Worm (Caenorhabditis elegans): Measurements from ENCODE around the gene F49C12.3.
A peak's percentile ranks its signal among the peaks of the same experiment; 100 is the strongest.
"Not testable (repeated sequence)": the region's sequence is repeated elsewhere in the genome, so short reads cannot be mapped to it uniquely, and the experiment has no call there.

The F49C12.3 gene

DNA sequence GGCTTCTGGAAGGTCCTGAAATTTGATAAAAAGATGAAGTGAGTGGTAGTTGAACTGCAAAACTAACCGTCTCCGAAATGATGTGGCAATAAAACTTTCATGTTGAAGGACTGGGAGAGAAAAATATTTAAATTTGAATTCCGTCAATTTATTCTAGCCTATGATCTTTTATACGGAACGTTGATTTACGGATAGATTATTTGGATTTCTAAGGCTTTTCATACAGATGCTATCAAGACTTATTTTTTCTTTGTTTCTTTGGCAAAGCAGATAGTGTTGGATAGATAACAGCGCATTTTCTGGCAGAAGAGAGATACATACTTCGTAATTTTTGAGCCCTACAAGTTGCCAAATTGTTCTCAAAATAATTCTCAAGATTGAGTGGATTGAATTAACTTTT, 3.8 kb downstream of the F49C12.3 start, which contains the start of gene F49C12.4:
F49C12.4 (minus strand) TSS at position 101 of the 400 bp plus-strand sequence.
- no peak for TF ChIP-seq ceh-100 (GFP tag; IDR thresholded peaks at IDR 0.05)

DNA sequence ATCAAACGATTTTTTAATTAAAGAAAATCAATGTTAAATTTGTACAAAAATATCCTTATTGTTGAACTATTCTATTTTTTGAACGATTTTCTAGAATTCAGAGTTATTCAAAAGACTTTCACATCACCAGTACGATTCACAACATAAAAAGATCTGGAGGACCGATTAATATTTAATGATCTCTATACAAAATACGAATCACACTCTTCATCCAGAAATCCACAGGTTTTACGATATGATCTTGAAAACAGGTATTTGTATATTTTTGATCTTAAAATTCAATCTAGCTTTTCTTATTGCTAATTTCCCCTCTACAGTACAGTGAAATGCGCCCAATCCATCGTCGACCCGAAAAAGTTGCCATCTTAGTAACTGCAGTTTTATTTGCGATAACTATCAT, 4.4 kb downstream of the F49C12.3 start, which contains the start of gene F49C12.5:
F49C12.5 (plus strand) TSS at position 301 of the 400 bp plus-strand sequence.
- no peak for TF ChIP-seq zfh-2 (GFP tag; conservative IDR thresholded peaks at IDR 0.05)

DNA sequence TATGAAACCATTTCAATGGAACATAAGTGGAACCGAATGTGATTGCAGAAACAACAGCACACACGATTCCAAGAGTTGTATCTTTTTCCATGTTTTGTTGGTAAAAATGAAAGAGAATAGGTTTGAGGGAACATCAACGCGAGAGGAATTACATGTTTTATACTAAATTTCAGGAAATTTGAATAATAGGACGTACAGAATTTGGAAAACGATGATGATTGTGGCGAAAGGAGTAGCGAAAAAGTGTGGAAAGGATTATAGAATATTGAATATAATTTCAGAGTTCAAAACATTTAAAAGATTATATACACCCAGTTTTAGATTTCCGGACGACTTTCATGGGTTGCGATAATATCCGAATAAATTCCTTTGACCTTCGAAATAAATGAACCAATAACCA, 8.7 kb downstream of the F49C12.3 start, which contains the start of gene F49C12.6:
F49C12.6 (minus strand) TSS at position 101 of the 400 bp plus-strand sequence.
- TF ChIP-seq Y79H2A.3 (GFP tag; conservative IDR thresholded peaks at IDR 0.05): no peak
- TF ChIP-seq dox-1 (GFP tag; IDR thresholded peaks at IDR 0.05): no peak
- no peak for TF ChIP-seq T26A5.8 (tag; optimal IDR thresholded peaks at IDR 0.05)
- TF ChIP-seq ceh-58 (GFP tag; IDR thresholded peaks at IDR 0.05): no peak
- TF ChIP-seq somi-1 (GFP tag; optimal IDR thresholded peaks at IDR 0.05): no peak
- TF ChIP-seq sea-2 (GFP tag; IDR thresholded peaks at IDR 0.05): no peak
- TF ChIP-seq rcor-1 (GFP tag; IDR thresholded peaks at IDR 0.05): no peak
- TF ChIP-seq ztf-26 (tag; optimal IDR thresholded peaks at IDR 0.05): no peak
- TF ChIP-seq nhr-179 (tag; optimal IDR thresholded peaks at IDR 0.05): no peak
- no peak for TF ChIP-seq ama-1 (optimal IDR thresholded peaks at IDR 0.05)
- no peak for TF ChIP-seq ama-1 (GFP tag; optimal IDR thresholded peaks at IDR 0.05)
- no peak for TF ChIP-seq ztf-6 (GFP tag; IDR thresholded peaks at IDR 0.05)
- no peak for TF ChIP-seq K11D2.4 (GFP tag; IDR thresholded peaks at IDR 0.05)
- no peak for TF ChIP-seq F22D6.2 (tag; optimal IDR thresholded peaks at IDR 0.05)

DNA sequence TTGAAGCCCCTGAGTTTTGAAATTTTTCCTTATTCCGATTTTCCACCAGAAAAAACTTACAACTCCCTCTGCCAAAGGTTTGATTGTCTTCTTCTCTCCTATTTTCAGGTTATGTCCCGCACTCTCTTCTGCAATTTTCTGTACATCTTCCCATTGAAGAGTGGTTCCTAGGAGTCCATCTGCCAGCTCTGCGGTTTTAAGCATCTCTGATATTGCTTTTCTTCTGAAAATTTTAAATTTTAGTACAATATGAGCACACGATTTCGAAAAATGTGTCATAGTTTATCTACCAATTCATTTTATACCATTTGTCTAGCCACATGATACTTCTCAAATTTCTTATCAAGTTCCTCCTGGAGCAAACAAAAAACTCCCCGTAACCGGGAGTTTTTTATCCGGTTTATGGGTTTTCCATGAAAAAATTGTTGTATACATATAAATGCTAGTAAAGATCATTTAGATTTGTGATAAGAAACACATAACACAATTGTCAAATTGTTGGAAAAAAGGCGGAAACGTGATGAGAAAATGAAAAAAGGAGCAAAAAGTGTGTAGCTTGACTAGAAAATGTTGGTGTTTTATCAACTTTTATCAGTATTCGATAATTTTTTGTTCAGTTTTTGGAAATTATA, 10.8 kb downstream of the F49C12.3 start:
- peak; percentile 73 for TF ChIP-seq nhr-80 (tag; optimal IDR thresholded peaks at IDR 0.05)
- peak; percentile 45 for TF ChIP-seq ets-4 (GFP tag; optimal IDR thresholded peaks at IDR 0.05)
- no peak for TF ChIP-seq ceh-58 (GFP tag; IDR thresholded peaks at IDR 0.05)

DNA sequence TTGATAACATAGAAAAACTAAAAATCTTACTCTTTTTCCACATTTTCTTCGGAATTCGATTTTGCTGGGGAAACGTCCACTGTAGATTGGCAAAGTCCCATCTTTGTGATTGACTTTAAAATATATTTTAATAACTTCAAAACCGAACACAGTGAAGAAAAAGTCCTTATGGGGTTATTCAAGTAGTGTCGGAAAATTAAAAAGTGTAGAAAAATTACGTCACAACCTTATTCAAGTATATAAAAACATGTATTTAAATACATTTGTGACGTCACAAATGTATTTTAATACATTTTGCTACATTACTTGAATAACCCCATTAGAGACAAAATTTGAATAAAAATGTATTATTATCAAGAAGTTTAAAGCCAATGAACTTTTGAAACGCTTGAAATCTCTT, 12.6 kb downstream of the F49C12.3 start, which contains the start of gene F49C12.7:
F49C12.7 (minus strand) TSS at position 101 of the 400 bp plus-strand sequence.
- TF ChIP-seq lag-1 (GFP tag; IDR thresholded peaks at IDR 0.05); dpff-1 (tag; optimal IDR thresholded peaks at IDR 0.05); snpc-4 (GFP tag; optimal IDR thresholded peaks at IDR 0.05); snpc-4 (tag; optimal IDR thresholded peaks at IDR 0.05): not testable (repeated sequence)

DNA sequence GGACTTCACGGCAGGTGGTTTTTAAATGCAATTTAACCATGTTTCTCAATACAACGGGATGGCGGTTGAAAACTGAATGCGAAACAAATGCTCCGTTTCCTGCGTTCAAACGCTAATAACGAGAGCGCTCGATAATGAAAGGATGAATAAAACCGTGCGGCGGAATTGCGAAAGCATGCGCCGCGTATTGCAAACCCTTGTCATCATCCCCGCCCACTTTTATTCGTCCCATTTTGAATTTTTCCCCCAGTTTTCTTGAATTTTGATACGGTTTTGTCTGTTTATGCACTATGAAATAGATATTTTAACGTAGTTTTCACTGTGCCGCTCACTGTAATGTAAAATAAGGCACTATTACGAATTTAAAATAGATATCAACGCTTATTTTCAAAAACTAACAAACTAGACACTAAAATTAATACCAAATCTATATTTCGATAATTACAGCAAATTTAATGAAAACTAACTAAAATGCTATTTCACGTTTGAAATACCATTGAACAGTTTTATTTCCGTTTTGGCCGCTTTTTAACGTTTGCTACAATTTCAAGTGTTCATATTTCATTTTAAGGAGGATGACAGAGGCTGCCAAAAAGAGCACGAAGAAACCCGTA, 15.9 kb downstream of the F49C12.3 start, which contains the start of the genes F49C12.9 and rpn-7:
F49C12.9 (minus strand) TSS at position 148 of the 614 bp plus-strand sequence.
rpn-7 (plus strand) TSS at position 564 of the 614 bp plus-strand sequence.
- TF ChIP-seq ceh-91 (GFP tag; IDR thresholded peaks at IDR 0.05): no peak
- TF ChIP-seq lin-54 (GFP tag; optimal IDR thresholded peaks at IDR 0.05): peak; percentile 8
- 0 out of 2 replicates have a peak, but pooled peaks have one; percentile 30 for TF ChIP-seq dox-1 (GFP tag; IDR thresholded peaks at IDR 0.05)
- TF ChIP-seq C17E4.6 (GFP tag; IDR thresholded peaks at IDR 0.05): no peak
- TF ChIP-seq attf-3 (GFP tag; conservative IDR thresholded peaks at IDR 0.05): 0 out of 2 replicates have a peak, but pooled peaks have one; percentile 9
- no peak for TF ChIP-seq snpc-4 (GFP tag; optimal IDR thresholded peaks at IDR 0.05)
- peak in 3 of 4 experiments; percentile 1 to 45 (median 15) for TF ChIP-seq snpc-4 (tag; optimal IDR thresholded peaks at IDR 0.05)
- TF ChIP-seq madf-10 (tag; optimal IDR thresholded peaks at IDR 0.05): no peak
- TF ChIP-seq die-1 (tag; optimal IDR thresholded peaks at IDR 0.05): no peak
- peak; percentile 4 for TF ChIP-seq nhr-80 (tag; optimal IDR thresholded peaks at IDR 0.05)
- no peak for TF ChIP-seq egl-18 (GFP tag; IDR thresholded peaks at IDR 0.05)
- TF ChIP-seq snpc-3.4 (tag; optimal IDR thresholded peaks at IDR 0.05): peak; percentile 10
- TF ChIP-seq rpc-1 (optimal IDR thresholded peaks at IDR 0.05): peak; percentile 9
- TF ChIP-seq rpc-1 (tag; optimal IDR thresholded peaks at IDR 0.05): no peak
- TF ChIP-seq cebp-1 (GFP tag; IDR thresholded peaks at IDR 0.05): peak; percentile 21; the same call in 1 of the 2 replicates
- TF ChIP-seq cebp-1 (tag; optimal IDR thresholded peaks at IDR 0.05): peak; percentile 79
- TF ChIP-seq mel-28 (tag; optimal IDR thresholded peaks at IDR 0.05; ENCODE audit: borderline replicate concordance): no peak
- TF ChIP-seq D2030.7 (GFP tag; IDR thresholded peaks at IDR 0.05): peak; percentile 29; the same call in 1 of the 2 replicates
- peak in 1 of 3 experiments; percentile 29 for TF ChIP-seq lin-35 (GFP tag; optimal IDR thresholded peaks at IDR 0.05)
- no peak for TF ChIP-seq him-1 (tag; optimal IDR thresholded peaks at IDR 0.05)
- TF ChIP-seq hmg-1.2 (GFP tag; IDR thresholded peaks at IDR 0.05): peak; percentile 22; the same call in 1 of the 2 replicates
- no peak for TF ChIP-seq ceh-100 (GFP tag; IDR thresholded peaks at IDR 0.05)
